Fruit fly (Drosophila melanogaster): ENCODE measurements around the gene CG32641.

CG32641 gene

DNA sequence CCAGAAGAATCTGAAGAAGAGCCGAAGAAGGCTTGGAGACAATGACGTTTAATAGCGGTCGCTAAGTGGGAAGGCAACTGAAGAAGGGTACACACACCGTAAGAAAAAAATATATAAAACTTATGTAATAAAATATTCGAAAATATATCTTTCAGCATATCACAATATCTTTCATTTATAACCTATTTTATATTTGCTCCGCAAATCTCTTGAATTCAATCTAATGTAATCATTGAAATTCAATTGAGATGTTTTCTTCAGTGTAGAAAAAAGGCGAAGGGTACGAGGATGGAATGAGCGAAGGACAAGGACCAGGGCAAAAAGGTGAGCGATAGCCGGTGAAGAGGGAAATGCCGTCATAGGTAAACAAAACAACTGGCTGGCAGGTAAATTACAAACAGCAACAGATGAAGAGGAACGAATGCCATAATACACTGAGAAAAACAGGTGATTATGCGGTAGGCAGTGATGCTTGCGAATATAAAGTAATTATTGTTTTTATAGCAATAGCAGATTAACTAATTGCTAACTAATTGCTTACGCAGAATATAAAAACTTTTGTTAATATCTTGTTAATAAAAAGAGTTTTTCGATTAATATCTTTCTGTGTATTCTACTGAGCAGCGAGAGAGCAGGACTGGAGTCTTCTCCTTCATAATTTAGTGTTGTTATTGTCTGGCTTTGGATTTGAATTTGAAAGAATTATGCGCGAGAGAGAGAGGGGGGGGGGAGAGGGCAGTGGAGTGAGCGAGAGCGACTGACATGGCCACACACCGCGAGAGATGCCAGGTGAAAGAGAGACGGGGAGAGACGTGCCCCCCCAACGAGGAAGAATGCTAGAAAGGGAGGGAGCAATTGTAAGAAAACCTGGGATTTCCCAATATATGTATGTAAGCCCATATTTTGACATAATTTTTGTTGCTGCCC lies 49.8 kb downstream of the CG32641 start (continued):
- TF ChIP-seq Opbp (GFP tag; IDR thresholded peaks at IDR 0.05; ENCODE audit: partially characterized antibody) (no peak), pros (GFP tag; optimal IDR thresholded peaks at IDR 0.05) (peak; percentile 62), E2f2 (GFP tag; IDR thresholded peaks at IDR 0.05) (peak; percentile 59; the same call in 1 of the 2 replicates), yki (optimal IDR thresholded peaks at IDR 0.05) (no peak), CG13296 (GFP tag; optimal IDR thresholded peaks at IDR 0.05) (peak; percentile 65), H2.0 (GFP tag; IDR thresholded peaks at IDR 0.05) (peak; percentile 72), Hsf (GFP tag; optimal IDR thresholded peaks at IDR 0.05) (peak; percentile 84), CG7786 (GFP tag; optimal IDR thresholded peaks at IDR 0.05) (peak; percentile 74), CG15269 (tag; optimal IDR thresholded peaks at IDR 0.05) (peak; percentile 70), CG31441 (GFP tag; IDR thresholded peaks at IDR 0.05) (peak; percentile 89), CG32772 (GFP tag; IDR thresholded peaks at IDR 0.05) (peak; percentile 81), CG14050 (GFP tag; IDR thresholded peaks at IDR 0.05) (peak; percentile 72), sd (tag; optimal IDR thresholded peaks at IDR 0.05) (peak; percentile 10), zfh2 (GFP tag; optimal IDR thresholded peaks at IDR 0.05) (peak; percentile 18), CG10366 (GFP tag; IDR thresholded peaks at IDR 0.05) (peak; percentile 76), CG12744 (GFP tag; optimal IDR thresholded peaks at IDR 0.05) (peak; percentile 70)

Data from whole organism, embryonic.